Worm (Caenorhabditis elegans) whole organism, L2 larva: ENCODE measurements around the gene fipr-7.

Experiments
- ama-1 ChIP-seq: fragments of 150-350 bp; optimal IDR thresholded peaks from 2 replicates; lab custom pipeline; 2018; ENCODE audit warnings: inconsistent platforms
- egl-27 ChIP-seq: sonication (generic microtip); optimal IDR thresholded peaks from 3 replicates; lab custom pipeline; 2017; ENCODE audit warnings: missing biosample characterization, missing genetic modification reagents, missing genetic modification characterization
- elt-3 ChIP-seq: sonication (generic microtip); optimal IDR thresholded peaks from 2 replicates; lab custom pipeline; 2017; ENCODE audit warnings: missing biosample characterization, missing genetic modification characterization
- lsy-2 ChIP-seq, 2 experiments: fragments of 150-350 bp in 1 of 2; sonication (generic microtip) in 1 of 2; optimal IDR thresholded peaks; 2 replicates each; lab custom pipeline; 2014 to 2017; ENCODE audit warnings: missing biosample characterization in 2 of 2, missing genetic modification characterization in 2 of 2
- nhr-10 ChIP-seq: sonication (generic microtip); optimal IDR thresholded peaks from 2 replicates; lab custom pipeline; 2017; ENCODE audit warnings: missing biosample characterization, missing genetic modification characterization
- nhr-11 ChIP-seq: fragments of 150-350 bp; optimal IDR thresholded peaks from 2 replicates; lab custom pipeline; 2014; ENCODE audit warnings: missing biosample characterization, missing genetic modification characterization
- nhr-77 ChIP-seq: fragments of 150-350 bp; optimal IDR thresholded peaks from 2 replicates; lab custom pipeline; 2014; ENCODE audit warnings: missing biosample characterization, missing genetic modification characterization

DNA sequence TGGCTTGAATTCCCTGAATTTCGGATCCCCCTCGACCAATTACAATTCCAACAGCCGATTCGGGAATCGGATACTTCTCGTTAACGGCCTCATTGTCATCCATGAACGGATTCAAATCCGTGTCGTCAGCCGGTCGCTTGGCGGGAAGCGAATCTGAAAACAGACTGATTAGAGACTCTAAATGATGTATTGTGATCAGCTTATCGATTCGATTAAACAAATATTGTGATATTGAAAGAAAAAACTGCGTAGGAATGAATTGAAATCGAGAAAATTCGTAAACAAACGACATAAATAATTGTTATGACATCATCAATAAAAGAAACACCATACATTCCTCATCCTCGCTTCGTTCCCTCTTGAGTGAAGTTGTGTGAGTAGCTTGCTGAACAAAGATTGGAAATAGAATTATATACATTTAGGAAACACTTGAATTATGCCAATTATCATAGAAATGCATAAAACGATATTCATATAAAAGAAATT lies 8.4 kb downstream of the fipr-7 start:
- TF ChIP-seq elt-3 (tag; lab: Kevin White, UChicago) (no peak), nhr-10 (no peak), ama-1 (lab: Kevin White, UChicago) (no peak), nhr-11 (tag; lab: Kevin White, UChicago) (no peak), nhr-77 (tag; lab: Kevin White, UChicago) (no peak), egl-27 (tag; lab: Kevin White, UChicago) (no peak), lsy-2 (tag; optimal IDR thresholded peaks at IDR 0.05; lab: Kevin White, UChicago) (no peak)
